Worm (Caenorhabditis elegans) whole organism, midembryonic: ENCODE measurements around the gene Y38C1AA.6.

Experiments
- cog-1 ChIP-seq: sonication (generic microtip); optimal IDR thresholded peaks from 2 replicates; lab custom pipeline; 2016; ENCODE audit warnings: missing genetic modification characterization, missing compliant biosample characterization
- flt-1 ChIP-seq: fragments of 200-800 bp; sonication (Bioruptor generic); IDR thresholded peaks from 2 replicates; pipeline ENCODE4 v1.3.6; 2022; ENCODE audit warnings: missing genetic modification characterization, missing compliant biosample characterization
- med-1 ChIP-seq: sonication (generic microtip); optimal IDR thresholded peaks from 2 replicates; lab custom pipeline; 2017; ENCODE audit warnings: missing genetic modification characterization, mild to moderate bottlenecking, missing compliant biosample characterization, antibody characterized with exemption, missing genetic modification reagents; ENCODE audit not compliant: insufficient read depth
- ref-1 ChIP-seq: fragments of 200-800 bp; sonication (Bioruptor generic); conservative IDR thresholded peaks from 2 replicates; pipeline ENCODE4 v1.3.6; 2022; ENCODE audit warnings: missing genetic modification reagents, missing genetic modification characterization, missing compliant biosample characterization
- tab-1 ChIP-seq: fragments of 200-800 bp; sonication (Bioruptor generic); IDR thresholded peaks from 2 replicates; pipeline ENCODE4 v1.3.6; 2022; ENCODE audit warnings: missing genetic modification characterization, missing compliant biosample characterization
- ztf-23 ChIP-seq: fragments of 200-800 bp; sonication (Bioruptor generic); IDR thresholded peaks from 2 replicates; pipeline ENCODE4 v1.3.6; 2022; ENCODE audit warnings: missing genetic modification reagents, missing genetic modification characterization, missing compliant biosample characterization
- ztf-29 ChIP-seq: fragments of 200-800 bp; sonication (Bioruptor generic); IDR thresholded peaks from 2 replicates; pipeline ENCODE4 v1.3.6; 2022; ENCODE audit warnings: missing genetic modification reagents, missing genetic modification characterization, missing compliant biosample characterization

- TF ChIP-seq ref-1 (GFP tag; lab: Robert Waterston, UW) (no peak), ztf-23 (no peak), cog-1 (no peak), tab-1 (GFP tag; lab: Robert Waterston, UW) (no peak), ztf-29 (GFP tag; lab: Robert Waterston, UW) (no peak), flt-1 (GFP tag; lab: Robert Waterston, UW) (no peak), med-1 (GFP tag; lab: Kevin White, UChicago) (no peak)
Observed at ce11 chrIV:204998-205397, 42.4 kb downstream of the Y38C1AA.6 start, which contains the start of gene coa-1.
